Worm (Caenorhabditis elegans): Measurements from ENCODE around the gene M02E1.1.
"Not testable (repeated sequence)": the region's sequence is repeated elsewhere in the genome, so short reads cannot be mapped to it uniquely, and the experiment has no call there.

The M02E1.1 gene

DNA sequence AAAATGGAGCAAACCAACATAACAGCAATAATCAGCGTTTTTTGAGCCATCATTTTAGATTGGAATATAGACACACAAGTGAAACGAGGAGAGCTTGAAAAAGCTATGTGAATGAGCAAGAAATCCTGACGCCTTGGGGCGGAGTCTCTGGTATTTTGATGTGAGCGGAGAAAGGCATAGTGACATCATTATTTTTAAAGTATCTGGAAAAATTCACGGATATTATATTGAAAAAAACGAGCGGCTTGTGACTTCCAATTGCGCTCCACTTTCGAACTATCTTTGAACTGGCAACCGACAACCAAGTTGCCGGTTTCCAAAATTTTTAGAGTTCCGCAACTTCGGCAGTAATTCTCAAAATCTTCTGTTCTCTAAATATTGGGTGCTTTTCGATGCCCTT is 14.7 kb upstream of the M02E1.1 start, which contains the start of gene nlp-64:
nlp-64 (minus strand) TSS at position 101 of the 400 bp plus-strand sequence.
- no peak for TF ChIP-seq ztf-4 (tag; optimal IDR thresholded peaks at IDR 0.05)
- no peak for TF ChIP-seq nhr-25 (tag; optimal IDR thresholded peaks at IDR 0.05)
- TF ChIP-seq ceh-16 (tag; optimal IDR thresholded peaks at IDR 0.05), result no peak
- no peak for TF ChIP-seq F13H6.1 (tag; optimal IDR thresholded peaks at IDR 0.05)
- TF ChIP-seq ZK546.5 (tag; optimal IDR thresholded peaks at IDR 0.05), result no peak
- no peak for TF ChIP-seq crh-2 (tag; optimal IDR thresholded peaks at IDR 0.05)
- no peak for TF ChIP-seq unc-55 (GFP tag; optimal IDR thresholded peaks at IDR 0.05)

ce11 chrX:312238-312637 is 13.7 kb upstream of the M02E1.1 start:
- TF ChIP-seq mbf-1 (tag; optimal IDR thresholded peaks at IDR 0.05) (no peak), gmeb-1 (tag; optimal IDR thresholded peaks at IDR 0.05) (no peak), ceh-82 (tag; optimal IDR thresholded peaks at IDR 0.05) (no peak), sma-3 (GFP tag; optimal IDR thresholded peaks at IDR 0.05) (no peak), egl-27 (tag; optimal IDR thresholded peaks at IDR 0.05) (no peak), ztf-11 (tag; optimal IDR thresholded peaks at IDR 0.05) (no peak), nhr-23 (tag; optimal IDR thresholded peaks at IDR 0.05) (no peak), snpc-4 (tag; optimal IDR thresholded peaks at IDR 0.05) (no peak), ztf-1 (GFP tag; conservative IDR thresholded peaks at IDR 0.05) (no peak), nhr-11 (tag; optimal IDR thresholded peaks at IDR 0.05) (no peak), sma-9 (GFP tag; optimal IDR thresholded peaks at IDR 0.05) (no peak), sma-9 (tag; optimal IDR thresholded peaks at IDR 0.05) (no peak)

DNA sequence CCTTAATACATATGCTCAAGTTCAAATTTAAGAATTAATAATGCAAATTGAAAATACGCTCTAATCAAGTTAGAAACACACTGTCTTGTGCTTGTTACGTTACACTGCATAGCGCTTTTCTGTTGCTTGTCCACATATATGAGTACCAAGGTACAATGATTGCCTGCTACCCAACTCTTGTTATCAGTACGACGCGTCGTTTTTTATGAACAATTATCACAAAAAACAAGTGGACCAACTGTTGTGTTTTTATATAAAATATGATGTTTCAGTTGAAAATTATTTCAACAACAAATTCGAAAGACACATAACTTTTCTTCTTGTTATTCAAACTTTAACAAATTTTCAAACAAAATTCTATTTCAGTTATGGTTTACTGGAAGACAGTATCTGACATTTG is 13.0 kb upstream of the M02E1.1 start, which contains the start of gene M02E1.4:
M02E1.4 (plus strand) TSS at position 367 of the 400 bp plus-strand sequence.
- TF ChIP-seq nhr-129 (tag; optimal IDR thresholded peaks at IDR 0.05) (no peak), nhr-237 (tag; optimal IDR thresholded peaks at IDR 0.05) (no peak), crh-2 (tag; optimal IDR thresholded peaks at IDR 0.05) (peak; percentile 0), mbf-1 (tag; optimal IDR thresholded peaks at IDR 0.05) (no peak), skn-1 (tag; optimal IDR thresholded peaks at IDR 0.05) (no peak), R02D3.7 (tag; optimal IDR thresholded peaks at IDR 0.05) (no peak), blmp-1 (tag; optimal IDR thresholded peaks at IDR 0.05; ENCODE audit: insufficient read depth) (no peak), nhr-11 (tag; optimal IDR thresholded peaks at IDR 0.05) (no peak), unc-62 (GFP tag; optimal IDR thresholded peaks at IDR 0.05) (no peak)

- not testable (repeated sequence) for TF ChIP-seq zag-1 (tag; optimal IDR thresholded peaks at IDR 0.05); ama-1 (optimal IDR thresholded peaks at IDR 0.05); nhr-10 (tag; optimal IDR thresholded peaks at IDR 0.05)
Observed at ce11 chrX:322223-322622, 3.7 kb upstream of the M02E1.1 start, which contains the start of gene M02E1.3. Gene M02E1.3 (plus strand): TSS chrX:322523.

DNA sequence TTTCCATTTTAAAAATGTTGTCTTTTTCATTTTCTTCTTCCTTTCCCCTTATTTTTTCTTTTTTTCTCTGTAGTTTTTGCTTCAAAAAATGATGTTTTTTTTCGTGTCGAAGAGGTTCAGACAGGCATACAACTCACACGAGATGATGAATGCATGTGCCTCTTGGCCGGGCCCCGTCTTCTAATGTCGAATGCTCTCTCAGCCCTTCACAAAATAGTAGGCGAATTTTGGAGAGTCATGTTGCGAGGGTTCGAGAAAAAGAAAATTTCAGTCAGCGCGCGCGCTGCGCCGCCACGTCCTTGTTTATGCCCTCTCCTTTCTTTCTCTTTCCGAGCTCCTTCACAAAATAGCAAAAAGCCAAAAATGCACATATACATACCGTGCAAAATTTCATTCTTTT is 1.9 kb upstream of the M02E1.1 start:
- TF ChIP-seq sem-4 (tag; optimal IDR thresholded peaks at IDR 0.05) (peak; percentile 12), nhr-21 (tag; optimal IDR thresholded peaks at IDR 0.05) (peak; percentile 20), F13H6.1 (tag; optimal IDR thresholded peaks at IDR 0.05) (peak; percentile 53), elt-3 (tag; optimal IDR thresholded peaks at IDR 0.05) (no peak), peb-1 (tag; optimal IDR thresholded peaks at IDR 0.05) (no peak), gmeb-1 (tag; optimal IDR thresholded peaks at IDR 0.05) (no peak), nhr-6 (tag; optimal IDR thresholded peaks at IDR 0.05) (no peak), nhr-129 (tag; optimal IDR thresholded peaks at IDR 0.05) (peak; percentile 77), nhr-23 (tag; optimal IDR thresholded peaks at IDR 0.05) (no peak), mbf-1 (tag; optimal IDR thresholded peaks at IDR 0.05) (no peak), lin-13 (GFP tag; optimal IDR thresholded peaks at IDR 0.05) (peak; percentile 42), skn-1 (tag; optimal IDR thresholded peaks at IDR 0.05) (no peak), mdl-1 (tag; optimal IDR thresholded peaks at IDR 0.05) (peak; percentile 84 to 96), lin-11 (tag; optimal IDR thresholded peaks at IDR 0.05) (peak; percentile 72), C34F6.9 (tag; optimal IDR thresholded peaks at IDR 0.05) (peak; percentile 83), unc-62 (GFP tag; optimal IDR thresholded peaks at IDR 0.05) (no peak), ztf-11 (tag; optimal IDR thresholded peaks at IDR 0.05) (no peak), blmp-1 (tag; optimal IDR thresholded peaks at IDR 0.05; ENCODE audit: insufficient read depth) (no peak), lsy-2 (tag; optimal IDR thresholded peaks at IDR 0.05) (peak in 1 of 2 experiments; percentile 67), ama-1 (optimal IDR thresholded peaks at IDR 0.05) (peak; percentile 7), sma-9 (GFP tag; optimal IDR thresholded peaks at IDR 0.05) (peak; percentile 64), sma-9 (tag; optimal IDR thresholded peaks at IDR 0.05) (no peak), sma-3 (GFP tag; optimal IDR thresholded peaks at IDR 0.05) (no peak), R02D3.7 (tag; optimal IDR thresholded peaks at IDR 0.05) (no peak), ceh-16 (tag; optimal IDR thresholded peaks at IDR 0.05) (no peak), nhr-237 (tag; optimal IDR thresholded peaks at IDR 0.05) (no peak), nhr-25 (tag; optimal IDR thresholded peaks at IDR 0.05) (no peak), nhr-12 (tag; optimal IDR thresholded peaks at IDR 0.05) (no peak), egl-27 (tag; optimal IDR thresholded peaks at IDR 0.05) (peak; percentile 22), unc-39 (tag; optimal IDR thresholded peaks at IDR 0.05) (no peak), nhr-11 (tag; optimal IDR thresholded peaks at IDR 0.05) (no peak), ztf-1 (GFP tag; conservative IDR thresholded peaks at IDR 0.05) (no peak), nhr-10 (tag; optimal IDR thresholded peaks at IDR 0.05) (no peak), lin-39 (tag; optimal IDR thresholded peaks at IDR 0.05) (no peak), alr-1 (tag; optimal IDR thresholded peaks at IDR 0.05) (no peak), snpc-4 (tag; optimal IDR thresholded peaks at IDR 0.05) (no peak), nhr-77 (tag; optimal IDR thresholded peaks at IDR 0.05) (no peak), ZK546.5 (tag; optimal IDR thresholded peaks at IDR 0.05) (no peak)

Measured in whole organism, L2 larva.